Fruit fly (Drosophila melanogaster): ENCODE results near the gene Tango5.

Tango5 gene

dm6 chrX:10737422-10738150 lies 26.6 kb downstream of the Tango5 start (continued):
- TF ChIP-seq CG9139 (GFP tag; optimal IDR thresholded peaks at IDR 0.05) (peak; percentile 3), CG6276 (GFP tag; optimal IDR thresholded peaks at IDR 0.05) (peak; percentile 89), eg (GFP tag; IDR thresholded peaks at IDR 0.05) (peak; percentile 92), Hr4 (GFP tag; optimal IDR thresholded peaks at IDR 0.05) (peak; percentile 89), CG6808 (GFP tag; optimal IDR thresholded peaks at IDR 0.05) (peak; percentile 31), fkh (GFP tag; optimal IDR thresholded peaks at IDR 0.05) (peak; percentile 3), CG10631 (GFP tag; optimal IDR thresholded peaks at IDR 0.05) (peak; percentile 86), CG11902 (GFP tag; optimal IDR thresholded peaks at IDR 0.05) (peak; percentile 28), Blimp-1 (GFP tag; optimal IDR thresholded peaks at IDR 0.05) (no peak)

dm6 chrX:10735682-10736353 lies 28.4 kb downstream of the Tango5 start:
- TF ChIP-seq vri (GFP tag; optimal IDR thresholded peaks at IDR 0.05) (peak; percentile 1), CG32006 (GFP tag; optimal IDR thresholded peaks at IDR 0.05) (peak; percentile 54), fkh (GFP tag; optimal IDR thresholded peaks at IDR 0.05) (peak; percentile 21), CG11902 (GFP tag; optimal IDR thresholded peaks at IDR 0.05) (no peak), achi (GFP tag; optimal IDR thresholded peaks at IDR 0.05) (peak; percentile 21), net (GFP tag; optimal IDR thresholded peaks at IDR 0.05) (peak; percentile 12), CG8319 (GFP tag; optimal IDR thresholded peaks at IDR 0.05) (no peak), spab (GFP tag; optimal IDR thresholded peaks at IDR 0.05) (no peak), Gug (GFP tag; IDR thresholded peaks at IDR 0.05) (peak; percentile 8; the same call in 1 of the 2 replicates), CG6808 (GFP tag; optimal IDR thresholded peaks at IDR 0.05) (peak; percentile 45), salr (GFP tag; optimal IDR thresholded peaks at IDR 0.05) (no peak), dac (GFP tag; optimal IDR thresholded peaks at IDR 0.05) (no peak), CG16779 (tag; optimal IDR thresholded peaks at IDR 0.05) (peak; percentile 12), CG3032 (tag; optimal IDR thresholded peaks at IDR 0.05) (no peak), OdsH (GFP tag; optimal IDR thresholded peaks at IDR 0.05) (peak; percentile 34), Hr4 (GFP tag; optimal IDR thresholded peaks at IDR 0.05) (peak; percentile 46), Ets21C (GFP tag; optimal IDR thresholded peaks at IDR 0.05) (no peak), CG8632 (GFP tag; optimal IDR thresholded peaks at IDR 0.05) (no peak), CG1621 (tag; optimal IDR thresholded peaks at IDR 0.05) (peak; percentile 20), fd59A (GFP tag; optimal IDR thresholded peaks at IDR 0.05) (no peak), Sox14 (GFP tag; optimal IDR thresholded peaks at IDR 0.05) (peak; percentile 58), Sox15 (GFP tag; optimal IDR thresholded peaks at IDR 0.05) (no peak), Hr39 (GFP tag; optimal IDR thresholded peaks at IDR 0.05) (no peak), dsx (GFP tag; optimal IDR thresholded peaks at IDR 0.05; ENCODE audit: poor library complexity, severe bottlenecking) (peak; percentile 53), CG11762 (GFP tag; optimal IDR thresholded peaks at IDR 0.05; ENCODE audit: insufficient read depth) (no peak), CG11294 (GFP tag; IDR thresholded peaks at IDR 0.05) (no peak; the same call in 1 of the 2 replicates), CG10631 (GFP tag; optimal IDR thresholded peaks at IDR 0.05) (peak; percentile 27), CG10669 (GFP tag; optimal IDR thresholded peaks at IDR 0.05) (no peak), eg (GFP tag; IDR thresholded peaks at IDR 0.05) (peak; percentile 45; the same call in 1 of the 3 replicates), CG34406 (GFP tag; optimal IDR thresholded peaks at IDR 0.05) (no peak), CG4318 (GFP tag; optimal IDR thresholded peaks at IDR 0.05) (no peak), CG31627 (GFP tag; optimal IDR thresholded peaks at IDR 0.05) (peak; percentile 20), Hr38 (GFP tag; optimal IDR thresholded peaks at IDR 0.05) (no peak), CG6276 (GFP tag; optimal IDR thresholded peaks at IDR 0.05) (peak; percentile 24), CG6163 (GFP tag; IDR thresholded peaks at IDR 0.05) (peak; percentile 27; the same call in 1 of the 3 replicates), CG8119 (GFP tag; IDR thresholded peaks at IDR 0.05) (peak; percentile 55; the same call in 2 of the 3 replicates), Sox102F (GFP tag; optimal IDR thresholded peaks at IDR 0.05) (no peak), Eip78C (GFP tag) (peak; percentile 65), Eip75B (GFP tag; optimal IDR thresholded peaks at IDR 0.05) (no peak), cyc (GFP tag; optimal IDR thresholded peaks at IDR 0.05) (no peak), Lpt (GFP tag; optimal IDR thresholded peaks at IDR 0.05) (peak; percentile 49), CG3919 (GFP tag; optimal IDR thresholded peaks at IDR 0.05) (peak; percentile 5), Smox (GFP tag; optimal IDR thresholded peaks at IDR 0.05) (no peak), topi (GFP tag; optimal IDR thresholded peaks at IDR 0.05) (peak; percentile 21)
